Fruit fly (Drosophila melanogaster) whole organism, embryonic: ENCODE results near the gene CG5262.

Experiments used
- CG10366 ChIP-seq: fragments of 200-800 bp; sonication (Bioruptor generic); IDR thresholded peaks from 2 replicates; pipeline ENCODE4 v1.3.6; 2022; ENCODE audit warnings: missing biosample characterization, missing genetic modification characterization
- CG12155 ChIP-seq: fragments of 200-800 bp; sonication (Bioruptor generic); optimal IDR thresholded peaks from 3 replicates; lab custom pipeline; 2016; ENCODE audit warnings: missing biosample characterization, missing genetic modification characterization
- CG12942 ChIP-seq: fragments of 200-800 bp; sonication (Bioruptor generic); optimal IDR thresholded peaks from 3 replicates; lab custom pipeline; 2016; ENCODE audit warnings: missing biosample characterization, missing genetic modification characterization
- CG14965 ChIP-seq: fragments of 200-800 bp; sonication (Bioruptor generic); optimal IDR thresholded peaks from 2 replicates; lab custom pipeline; 2016; ENCODE audit warnings: missing biosample characterization, missing genetic modification characterization, borderline replicate concordance
- CG15011 ChIP-seq: fragments of 200-800 bp; sonication (Bioruptor generic); optimal IDR thresholded peaks from 3 replicates; lab custom pipeline; 2018; ENCODE audit warnings: missing biosample characterization, mild to moderate bottlenecking, missing genetic modification characterization
- CG16813 ChIP-seq: fragments of 200-800 bp; sonication (Bioruptor generic); IDR thresholded peaks from 3 replicates; pipeline ENCODE4 v1.3.6; 2022; ENCODE audit warnings: missing biosample characterization, missing genetic modification characterization; ENCODE audit not compliant: partially characterized antibody
- CG17328 ChIP-seq: fragments of 200-800 bp; sonication (Bioruptor generic); IDR thresholded peaks from 2 replicates; pipeline ENCODE4 v1.3.6; 2022; ENCODE audit warnings: missing biosample characterization, missing genetic modification characterization
- CG3726 ChIP-seq: fragments of 200-800 bp; sonication (Bioruptor generic); IDR thresholded peaks from 3 replicates; pipeline ENCODE4, ENCODE4 v1.3.6; 2022; ENCODE audit warnings: missing biosample characterization, missing genetic modification characterization
- CG3838 ChIP-seq: fragments of 200-800 bp; sonication (Bioruptor generic); optimal IDR thresholded peaks from 3 replicates; lab custom pipeline; 2016; ENCODE audit warnings: missing biosample characterization, missing genetic modification characterization
- CG4282 ChIP-seq: fragments of 200-800 bp; sonication (Bioruptor generic); optimal IDR thresholded peaks from 2 replicates; lab custom pipeline; 2016; ENCODE audit warnings: missing biosample characterization, missing genetic modification characterization
- CG43689 ChIP-seq: fragments of 200-800 bp; sonication (Bioruptor generic); IDR thresholded peaks from 2 replicates; pipeline ENCODE4 v1.3.6; 2022; ENCODE audit warnings: missing biosample characterization, missing genetic modification characterization
- CG7786 ChIP-seq: fragments of 200-800 bp; sonication (Bioruptor generic); optimal IDR thresholded peaks from 2 replicates; lab custom pipeline; 2016; ENCODE audit warnings: missing biosample characterization, missing genetic modification characterization
- CG7928 ChIP-seq: fragments of 200-800 bp; sonication (Bioruptor generic); optimal IDR thresholded peaks from 2 replicates; lab custom pipeline; 2017; ENCODE audit warnings: missing biosample characterization, mild to moderate bottlenecking, missing genetic modification characterization
- CG9932 ChIP-seq: fragments of 200-800 bp; sonication (Bioruptor generic); IDR thresholded peaks from 2 replicates; pipeline ENCODE4 v1.3.6; 2022; ENCODE audit warnings: missing biosample characterization, missing genetic modification characterization
- E2f2 ChIP-seq: fragments of 200-800 bp; sonication (Bioruptor generic); IDR thresholded peaks from 2 replicates; pipeline ENCODE4 v1.3.6; 2022; ENCODE audit warnings: missing biosample characterization, missing genetic modification characterization
- HmgZ ChIP-seq: fragments of 200-800 bp; sonication (Bioruptor generic); optimal IDR thresholded peaks from 2 replicates; lab custom pipeline; 2018; ENCODE audit warnings: missing biosample characterization, mild to moderate bottlenecking, missing genetic modification characterization
- Hsf ChIP-seq: fragments of 200-800 bp; sonication (Bioruptor generic); optimal IDR thresholded peaks from 3 replicates; lab custom pipeline; 2016; ENCODE audit warnings: missing biosample characterization, missing genetic modification characterization
- NfI ChIP-seq: fragments of 200-800 bp; sonication (Bioruptor generic); optimal IDR thresholded peaks from 3 replicates; lab custom pipeline; 2018; ENCODE audit warnings: missing biosample characterization, mild to moderate bottlenecking, missing genetic modification characterization, moderate library complexity
- Oli ChIP-seq: fragments of 200-800 bp; sonication (Bioruptor generic); optimal IDR thresholded peaks from 2 replicates; lab custom pipeline; 2018; ENCODE audit warnings: missing biosample characterization, mild to moderate bottlenecking, missing genetic modification characterization, moderate library complexity
- Scr ChIP-seq: fragments of 200-800 bp; sonication (Bioruptor generic); IDR thresholded peaks from 2 replicates; pipeline ENCODE4 v1.3.6; 2022; ENCODE audit warnings: missing biosample characterization, missing genetic modification characterization; ENCODE audit not compliant: partially characterized antibody
- Sry-δ ChIP-seq: fragments of 200-800 bp; sonication (Bioruptor generic); optimal IDR thresholded peaks from 2 replicates; lab custom pipeline; 2016; ENCODE audit warnings: missing biosample characterization, missing genetic modification characterization
- TFAM ChIP-seq: fragments of 200-800 bp; sonication (Bioruptor generic); optimal IDR thresholded peaks from 2 replicates; lab custom pipeline; 2017; ENCODE audit warnings: missing biosample characterization, missing genetic modification characterization, inconsistent platforms
- Tbp ChIP-seq: fragments of >200 bp; optimal IDR thresholded peaks from 2 replicates; lab custom pipeline; 2018; ENCODE audit warnings: missing biosample characterization, missing genetic modification characterization
- ab ChIP-seq: fragments of 200-800 bp; sonication (Bioruptor generic); optimal IDR thresholded peaks from 2 replicates; lab custom pipeline; 2016; ENCODE audit warnings: missing biosample characterization, missing genetic modification characterization
- bab2 ChIP-seq: fragments of 200-800 bp; sonication (Bioruptor generic); optimal IDR thresholded peaks from 2 replicates; lab custom pipeline; 2016; ENCODE audit warnings: missing biosample characterization, missing genetic modification characterization
- bigmax ChIP-seq: fragments of 200-800 bp; sonication (Bioruptor generic); optimal IDR thresholded peaks from 2 replicates; lab custom pipeline; 2018; ENCODE audit warnings: missing biosample characterization, mild to moderate bottlenecking, missing genetic modification characterization
- chif ChIP-seq, 2 experiments: fragments of 200-800 bp; sonication (Bioruptor generic); optimal IDR thresholded peaks; 3 replicates each; lab custom pipeline; 2016; ENCODE audit warnings: missing biosample characterization in 2 of 2, missing genetic modification characterization in 2 of 2
- crp ChIP-seq, 2 experiments: fragments of 200-800 bp; sonication (Bioruptor generic); optimal IDR thresholded peaks; 2 replicates in 1 of 2; 3 replicates in 1 of 2; lab custom pipeline; 2017; ENCODE audit warnings: missing biosample characterization in 2 of 2, missing genetic modification characterization in 2 of 2, mild to moderate bottlenecking in 1 of 2, moderate library complexity in 1 of 2
- dati ChIP-seq: fragments of 200-800 bp; sonication (Bioruptor generic); IDR thresholded peaks from 2 replicates; pipeline ENCODE4 v1.3.6; 2022; ENCODE audit warnings: missing biosample characterization, missing genetic modification characterization
- eve ChIP-seq, 2 experiments: fragments of >200 bp; optimal IDR thresholded peaks; 2 replicates each; lab custom pipeline; 2017; ENCODE audit warnings: missing biosample characterization in 2 of 2, missing genetic modification characterization in 2 of 2
- fd3F ChIP-seq: fragments of 200-800 bp; sonication (Bioruptor generic); optimal IDR thresholded peaks from 2 replicates; lab custom pipeline; 2018; ENCODE audit warnings: missing biosample characterization, mild to moderate bottlenecking, missing genetic modification characterization, moderate library complexity
- gce ChIP-seq: fragments of 200-800 bp; sonication (Bioruptor generic); IDR thresholded peaks from 3 replicates; pipeline ENCODE4 v1.3.6; 2022; ENCODE audit warnings: missing biosample characterization, missing genetic modification characterization
- ham ChIP-seq: fragments of 200-800 bp; sonication (Bioruptor generic); IDR thresholded peaks from 2 replicates; pipeline ENCODE4 v1.3.6; 2022; ENCODE audit warnings: missing biosample characterization, missing genetic modification characterization
- hbn ChIP-seq: fragments of 200-800 bp; sonication (Bioruptor generic); IDR thresholded peaks from 2 replicates; pipeline ENCODE4 v1.3.6; 2022; ENCODE audit warnings: missing biosample characterization, missing genetic modification characterization; ENCODE audit not compliant: partially characterized antibody
- kay ChIP-seq: fragments of 200-800 bp; sonication (Bioruptor generic); optimal IDR thresholded peaks from 2 replicates; lab custom pipeline; 2016; ENCODE audit warnings: missing biosample characterization, missing genetic modification characterization
- lmd ChIP-seq: fragments of 200-800 bp; sonication (Bioruptor generic); IDR thresholded peaks from 2 replicates; pipeline ENCODE4 v1.3.6; 2022; ENCODE audit warnings: missing biosample characterization, missing genetic modification characterization
- lola ChIP-seq, 3 experiments: fragments of >200 bp in 2 of 3; fragments of 200-800 bp in 1 of 3; sonication (Bioruptor generic) in 1 of 3; optimal IDR thresholded peaks; 2 replicates each; lab custom pipeline; 2017 to 2019; ENCODE audit warnings: missing biosample characterization in 3 of 3, missing genetic modification characterization in 3 of 3, mild to moderate bottlenecking in 1 of 3, moderate library complexity in 1 of 3
- onecut ChIP-seq: fragments of 200-800 bp; sonication (Bioruptor generic); IDR thresholded peaks from 2 replicates; pipeline ENCODE4 v1.3.6; 2022; ENCODE audit warnings: missing biosample characterization, missing genetic modification characterization
- pan ChIP-seq, 4 experiments: fragments of >200 bp in 3 of 4; fragments of 200-800 bp in 1 of 4; sonication (Bioruptor generic) in 1 of 4; optimal IDR thresholded peaks in 3 of 4; IDR thresholded peaks in 1 of 4; 2 replicates each; pipeline versions ENCODE4 v1.3.6 to Lab custom; 2017 to 2022; ENCODE audit warnings: missing biosample characterization in 2 of 4, missing genetic modification characterization in 2 of 4, mixed read lengths in 1 of 4
- pzg ChIP-seq: fragments of 200-800 bp; sonication (Bioruptor generic); optimal IDR thresholded peaks from 3 replicates; lab custom pipeline; 2018; ENCODE audit warnings: missing biosample characterization, mild to moderate bottlenecking, missing genetic modification characterization, moderate library complexity
- sisA ChIP-seq: fragments of 200-800 bp; sonication (Bioruptor generic); IDR thresholded peaks from 2 replicates; pipeline ENCODE4 v1.3.6; 2022; ENCODE audit warnings: missing biosample characterization, missing genetic modification characterization
- slbo ChIP-seq: fragments of 200-800 bp; sonication (Bioruptor generic); IDR thresholded peaks from 2 replicates; pipeline ENCODE4 v1.3.6; 2022; ENCODE audit warnings: missing biosample characterization, missing genetic modification characterization
- sob ChIP-seq: fragments of 200-800 bp; sonication (Bioruptor generic); IDR thresholded peaks from 2 replicates; pipeline ENCODE4 v1.3.6; 2022; ENCODE audit warnings: missing biosample characterization, missing genetic modification characterization
- sug ChIP-seq: fragments of 200-800 bp; optimal IDR thresholded peaks from 2 replicates; lab custom pipeline; 2019; ENCODE audit warnings: missing biosample characterization, mild to moderate bottlenecking, missing genetic modification characterization, moderate library complexity
- tll ChIP-seq, 2 experiments: fragments of 200-800 bp in 1 of 2; fragments of >200 bp in 1 of 2; sonication (Bioruptor generic) in 1 of 2; optimal IDR thresholded peaks; 2 replicates each; lab custom pipeline; 2017 to 2019; ENCODE audit warnings: missing biosample characterization in 2 of 2, missing genetic modification characterization in 2 of 2, mild to moderate bottlenecking in 1 of 2, moderate library complexity in 1 of 2
- trh ChIP-seq: fragments of 200-800 bp; sonication (Bioruptor generic); optimal IDR thresholded peaks from 2 replicates; lab custom pipeline; 2016; ENCODE audit warnings: missing biosample characterization, missing genetic modification characterization
- tup ChIP-seq: fragments of 200-800 bp; sonication (Bioruptor generic); optimal IDR thresholded peaks from 2 replicates; lab custom pipeline; 2016; ENCODE audit warnings: missing biosample characterization, mild to moderate bottlenecking, missing genetic modification characterization, moderate library complexity
- unc-4 ChIP-seq: fragments of 200-800 bp; sonication (Bioruptor generic); IDR thresholded peaks from 2 replicates; pipeline ENCODE4 v1.3.6; 2022; ENCODE audit warnings: missing biosample characterization, missing genetic modification characterization; ENCODE audit not compliant: partially characterized antibody

Gene CG5262

dm6 chr3L:20401026-20401912, 29.0 kb downstream of the CG5262 start, which contains the start of gene trbl (continued):
- TF ChIP-seq CG12155 (GFP tag; lab: Kevin White, UChicago) (no peak), Tbp (GFP tag; lab: Kevin White, UChicago) (no peak), dati (GFP tag; lab: Robert Waterston, UW) (0 out of 2 replicates have a peak, but pooled peaks have one; percentile 34), Hsf (no peak), sob (GFP tag; lab: Robert Waterston, UW) (no peak), TFAM (GFP tag; lab: Kevin White, UChicago) (no peak), CG15011 (GFP tag; lab: Kevin White, UChicago) (no peak), tll (GFP tag; optimal IDR thresholded peaks at IDR 0.05; lab: Kevin White, UChicago) (no peak), chif (GFP tag; optimal IDR thresholded peaks at IDR 0.05; lab: Kevin White, UChicago) (peak in 1 of 2 experiments; percentile 35), CG3838 (no peak), kay (no peak), bab2 (GFP tag; lab: Kevin White, UChicago) (no peak), CG17328 (GFP tag; lab: Robert Waterston, UW) (no peak), Sry-δ (GFP tag; lab: Kevin White, UChicago) (no peak), CG7786 (no peak), eve (GFP tag; optimal IDR thresholded peaks at IDR 0.05; lab: Kevin White, UChicago) (no peak), ham (GFP tag; lab: Robert Waterston, UW) (no peak), ab (no peak), Scr (GFP tag; lab: Robert Waterston, UW) (peak; percentile 57), CG16813 (GFP tag; lab: Robert Waterston, UW) (peak; percentile 59; the same call in 2 of the 3 replicates), unc-4 (GFP tag; lab: Robert Waterston, UW) (peak; percentile 58), Oli (tag; lab: Kevin White, UChicago) (no peak), CG14965 (GFP tag; lab: Kevin White, UChicago) (no peak), CG12942 (GFP tag; lab: Kevin White, UChicago) (no peak), HmgZ (no peak), pzg (GFP tag; lab: Kevin White, UChicago) (peak; percentile 20), CG3726 (GFP tag; lab: Robert Waterston, UW) (no peak), NfI (GFP tag; lab: Kevin White, UChicago) (no peak), lola (GFP tag; optimal IDR thresholded peaks at IDR 0.05; lab: Kevin White, UChicago) (no peak), CG10366 (GFP tag; lab: Robert Waterston, UW) (no peak), bigmax (GFP tag; lab: Kevin White, UChicago) (peak; percentile 17), slbo (GFP tag; lab: Robert Waterston, UW) (no peak), CG43689 (no peak), gce (no peak), sug (tag; lab: Kevin White, UChicago) (no peak), hbn (GFP tag; lab: Robert Waterston, UW) (peak; percentile 50), CG4282 (no peak), fd3F (GFP tag; lab: Kevin White, UChicago) (no peak), tup (GFP tag; lab: Kevin White, UChicago) (no peak), crp (GFP tag; optimal IDR thresholded peaks at IDR 0.05; lab: Kevin White, UChicago) (no peak), sisA (no peak; the same call in 1 of the 2 replicates), CG9932 (GFP tag; lab: Robert Waterston, UW) (no peak), trh (GFP tag; lab: Kevin White, UChicago) (no peak), pan (optimal IDR thresholded peaks at IDR 0.05; lab: Kevin White, UChicago) (no peak), pan (GFP tag; optimal IDR thresholded peaks at IDR 0.05 in 1 of 2, IDR thresholded peaks at IDR 0.05 in 1 of 2) (no peak), onecut (GFP tag; lab: Robert Waterston, UW) (peak; percentile 27; the same call in 1 of the 2 replicates), E2f2 (GFP tag; lab: Robert Waterston, UW) (peak; percentile 60), lmd (no peak), CG7928 (GFP tag; lab: Kevin White, UChicago) (no peak)
